Fruit fly (Drosophila melanogaster) whole organism, prepupa: Measurements from ENCODE around the gene Shc.

ENCODE experiments used
- Eip93F ChIP-seq: fragments of 200-800 bp; sonication (Bioruptor generic); optimal IDR thresholded peaks from 2 replicates; lab custom pipeline; 2016; ENCODE audit warnings: missing biosample characterization, mild to moderate bottlenecking, missing genetic modification characterization
- Hr38 ChIP-seq: sonication (Bioruptor generic); optimal IDR thresholded peaks from 2 replicates; lab custom pipeline; 2016; ENCODE audit warnings: missing biosample characterization, missing genetic modification characterization
- Sox15 ChIP-seq: fragments of 200-800 bp; sonication (Bioruptor generic); optimal IDR thresholded peaks from 3 replicates; lab custom pipeline; 2016; ENCODE audit warnings: missing biosample characterization, missing genetic modification characterization
- fd85E ChIP-seq: fragments of 200-800 bp; sonication (Bioruptor generic); optimal IDR thresholded peaks from 3 replicates; lab custom pipeline; 2016; ENCODE audit warnings: missing biosample characterization, missing genetic modification characterization
- salr ChIP-seq, 2 experiments: fragments of 200-800 bp; sonication (Bioruptor generic); optimal IDR thresholded peaks; 3 replicates each; lab custom pipeline; 2016 to 2018; ENCODE audit warnings: missing biosample characterization in 2 of 2, missing genetic modification characterization in 2 of 2, mild to moderate bottlenecking in 1 of 2

DNA sequence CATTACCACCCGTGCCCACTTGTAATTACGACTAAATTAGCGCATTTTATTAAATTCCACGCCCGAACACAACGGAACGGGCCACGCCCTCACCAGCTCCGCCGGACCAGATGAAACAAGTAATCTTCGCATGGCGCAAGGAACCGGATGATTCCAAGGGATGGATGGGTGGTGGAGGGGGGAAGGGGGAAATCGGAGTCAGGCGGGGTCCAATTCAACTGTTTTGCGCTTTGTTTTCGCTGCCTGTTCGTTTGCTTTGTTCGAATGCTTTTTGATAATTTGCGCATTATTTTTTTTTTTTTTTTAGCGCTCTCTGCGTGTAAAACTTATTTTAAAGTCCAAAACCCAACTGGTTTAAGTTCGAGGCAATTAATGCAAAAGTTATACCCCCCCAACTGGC is 30.1 kb upstream of the Shc start:
- TF ChIP-seq fd85E (GFP tag; lab: Kevin White, UChicago) (no peak), Sox15 (GFP tag; lab: Kevin White, UChicago) (no peak), Hr38 (GFP tag; lab: Kevin White, UChicago) (no peak), Eip93F (no peak), salr (GFP tag; optimal IDR thresholded peaks at IDR 0.05; lab: Kevin White, UChicago) (no peak)
